Worm (Caenorhabditis elegans) whole organism, L1 larva: ENCODE results near the gene cwp-4.

Experiments
- F16B12.6 ChIP-seq: fragments of 150-350 bp; optimal IDR thresholded peaks from 2 replicates; lab custom pipeline; 2014; ENCODE audit warnings: missing biosample characterization, missing genetic modification characterization
- fos-1 ChIP-seq: fragments of 150-350 bp; optimal IDR thresholded peaks from 2 replicates; lab custom pipeline; 2014; ENCODE audit warnings: missing biosample characterization, missing genetic modification characterization
- lin-13 ChIP-seq: fragments of 150-350 bp; optimal IDR thresholded peaks from 2 replicates; lab custom pipeline; 2014; ENCODE audit warnings: missing biosample characterization, missing genetic modification reagents, missing genetic modification characterization
- mdl-1 ChIP-seq, 2 experiments: fragments of 150-350 bp; optimal IDR thresholded peaks; 2 replicates each; lab custom pipeline; 2014 to 2017; ENCODE audit warnings: missing biosample characterization in 2 of 2, missing genetic modification characterization in 2 of 2, inconsistent platforms in 1 of 2
- nhr-11 ChIP-seq: fragments of 150-350 bp; optimal IDR thresholded peaks from 2 replicates; lab custom pipeline; 2014; ENCODE audit warnings: missing biosample characterization, missing genetic modification characterization
- nhr-12 ChIP-seq: sonication (generic microtip); optimal IDR thresholded peaks from 2 replicates; lab custom pipeline; 2017; ENCODE audit warnings: missing biosample characterization, missing genetic modification characterization
- nhr-84 ChIP-seq: sonication (generic microtip); optimal IDR thresholded peaks from 2 replicates; lab custom pipeline; 2017; ENCODE audit warnings: missing biosample characterization, missing genetic modification characterization
- snpc-4 ChIP-seq: fragments of 150-350 bp; optimal IDR thresholded peaks from 2 replicates; lab custom pipeline; 2014; ENCODE audit warnings: missing biosample characterization, missing genetic modification characterization
- snu-23 ChIP-seq: sonication (generic microtip); optimal IDR thresholded peaks from 2 replicates; lab custom pipeline; 2016; ENCODE audit warnings: missing genetic modification characterization, missing compliant biosample characterization
- vab-15 ChIP-seq: sonication (generic microtip); optimal IDR thresholded peaks from 2 replicates; lab custom pipeline; 2017; ENCODE audit warnings: missing genotype, mild to moderate bottlenecking, missing genetic modification characterization, missing compliant biosample characterization

DNA sequence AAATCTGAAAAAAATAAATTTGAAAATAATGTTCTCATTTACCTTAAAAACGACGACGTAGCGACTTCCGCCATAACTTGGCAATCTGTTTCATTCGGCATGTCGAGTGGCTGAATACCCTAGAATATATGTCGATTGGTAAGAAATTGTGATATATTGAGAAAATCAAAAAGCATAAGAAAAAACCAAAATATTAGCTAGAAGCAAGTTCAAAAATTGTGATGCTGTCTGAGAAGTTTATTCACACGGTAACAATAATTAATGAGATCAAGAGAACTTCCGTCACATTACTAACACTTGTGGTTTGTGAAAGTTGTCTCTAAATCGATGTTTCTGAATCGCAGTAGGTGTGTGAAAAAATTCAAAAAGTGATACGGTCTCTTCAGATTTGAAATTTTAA is 48.6 kb downstream of the cwp-4 start, which contains the start of gene srab-1:
- TF ChIP-seq mdl-1 (tag; optimal IDR thresholded peaks at IDR 0.05; lab: Kevin White, UChicago) (no peak), lin-13 (GFP tag; lab: Kevin White, UChicago) (no peak), fos-1 (tag; lab: Kevin White, UChicago) (no peak), nhr-12 (tag; lab: Kevin White, UChicago) (no peak), snpc-4 (tag; lab: Kevin White, UChicago) (no peak), nhr-84 (tag; lab: Kevin White, UChicago) (no peak), nhr-11 (tag; lab: Kevin White, UChicago) (no peak), F16B12.6 (no peak), snu-23 (GFP tag; lab: Kevin White, UChicago) (no peak), vab-15 (tag; lab: Kevin White, UChicago) (no peak)
